Worm (Caenorhabditis elegans) whole organism, L3 larva: ENCODE results near the gene W01D2.6.

Source experiments
- R02D3.7 ChIP-seq: fragments of 150-350 bp; optimal IDR thresholded peaks from 2 replicates; lab custom pipeline; 2014; ENCODE audit warnings: missing biosample characterization, missing genetic modification characterization
- ZK546.5 ChIP-seq: sonication (generic microtip); optimal IDR thresholded peaks from 2 replicates; lab custom pipeline; 2017; ENCODE audit warnings: missing biosample characterization, missing genetic modification characterization
- aly-2 ChIP-seq: fragments of 150-350 bp; optimal IDR thresholded peaks from 2 replicates; lab custom pipeline; 2014; ENCODE audit warnings: missing biosample characterization, missing genetic modification characterization
- ama-1 ChIP-seq: fragments of 150-350 bp; optimal IDR thresholded peaks from 2 replicates; lab custom pipeline; 2018
- ceh-16 ChIP-seq: sonication (generic microtip); optimal IDR thresholded peaks from 2 replicates; lab custom pipeline; 2017; ENCODE audit warnings: missing biosample characterization, missing genetic modification characterization
- ceh-82 ChIP-seq: fragments of 150-350 bp; optimal IDR thresholded peaks from 2 replicates; lab custom pipeline; 2014; ENCODE audit warnings: missing biosample characterization, missing genetic modification characterization
- ceh-9 ChIP-seq: sonication (generic microtip); optimal IDR thresholded peaks from 2 replicates; lab custom pipeline; 2018; ENCODE audit warnings: missing biosample characterization, missing genetic modification characterization
- daf-12 ChIP-seq: fragments of 150-350 bp; optimal IDR thresholded peaks from 2 replicates; lab custom pipeline; 2014; ENCODE audit warnings: missing biosample characterization, missing genetic modification reagents, missing genetic modification characterization
- egl-5 ChIP-seq: fragments of 150-350 bp; optimal IDR thresholded peaks from 2 replicates; lab custom pipeline; 2017; ENCODE audit warnings: missing biosample characterization, missing genetic modification reagents, missing genetic modification characterization, inconsistent platforms
- elt-1 ChIP-seq: fragments of 150-350 bp; optimal IDR thresholded peaks from 2 replicates; lab custom pipeline; 2014; ENCODE audit warnings: missing biosample characterization, missing genetic modification characterization
- elt-2 ChIP-seq: sonication (generic microtip); optimal IDR thresholded peaks from 2 replicates; lab custom pipeline; 2016; ENCODE audit warnings: missing genetic modification reagents, mild to moderate bottlenecking, missing genetic modification characterization, missing compliant biosample characterization
- elt-3 ChIP-seq, 3 experiments: fragments of 150-350 bp in 1 of 3; sonication (generic microtip) in 2 of 3; optimal IDR thresholded peaks; 2 replicates in 2 of 3; 4 replicates in 1 of 3; lab custom pipeline; 2014 to 2017; ENCODE audit warnings: missing biosample characterization in 3 of 3, missing genetic modification characterization in 3 of 3
- eor-1 ChIP-seq, 2 experiments: fragments of 150-350 bp; optimal IDR thresholded peaks; 2 replicates each; lab custom pipeline; 2014 to 2018; ENCODE audit warnings: missing biosample characterization in 2 of 2, missing genetic modification characterization in 2 of 2
- fkh-10 ChIP-seq: sonication (generic microtip); optimal IDR thresholded peaks from 2 replicates; lab custom pipeline; 2017; ENCODE audit warnings: missing biosample characterization, missing genetic modification reagents, missing genetic modification characterization
- fkh-2 ChIP-seq: fragments of 150-350 bp; optimal IDR thresholded peaks from 2 replicates; lab custom pipeline; 2014; ENCODE audit warnings: missing biosample characterization, missing genetic modification reagents, missing genetic modification characterization
- hmg-11 ChIP-seq: sonication (generic microtip); optimal IDR thresholded peaks from 2 replicates; lab custom pipeline; 2016; ENCODE audit warnings: missing genetic modification characterization, missing compliant biosample characterization
- jun-1 ChIP-seq: fragments of 150-350 bp; optimal IDR thresholded peaks from 2 replicates; lab custom pipeline; 2014; ENCODE audit warnings: missing biosample characterization, missing genetic modification reagents, missing genetic modification characterization
- lin-15B ChIP-seq: fragments of 150-350 bp; optimal IDR thresholded peaks from 2 replicates; lab custom pipeline; 2014; ENCODE audit warnings: missing biosample characterization, missing genetic modification characterization
- lin-39 ChIP-seq: fragments of 150-350 bp; optimal IDR thresholded peaks from 2 replicates; lab custom pipeline; 2018; ENCODE audit warnings: missing biosample characterization, missing genetic modification reagents, missing genetic modification characterization
- lsy-12 ChIP-seq: sonication (generic microtip); optimal IDR thresholded peaks from 2 replicates; lab custom pipeline; 2016; ENCODE audit warnings: mild to moderate bottlenecking, missing genetic modification characterization, missing compliant biosample characterization
- mdl-1 ChIP-seq: fragments of 150-350 bp; optimal IDR thresholded peaks from 2 replicates; lab custom pipeline; 2014; ENCODE audit warnings: missing biosample characterization, missing genetic modification characterization
- mml-1 ChIP-seq: fragments of 150-350 bp; sonication (generic microtip); optimal IDR thresholded peaks from 3 replicates; lab custom pipeline; 2014; ENCODE audit warnings: missing biosample characterization, missing genetic modification characterization
- nfya-1 ChIP-seq: sonication (generic microtip); optimal IDR thresholded peaks from 2 replicates; lab custom pipeline; 2017; ENCODE audit warnings: missing genetic modification characterization, mild to moderate bottlenecking, missing compliant biosample characterization, antibody characterized with exemption, moderate library complexity; ENCODE audit not compliant: insufficient read depth
- nhr-11 ChIP-seq: fragments of 150-350 bp; optimal IDR thresholded peaks from 2 replicates; lab custom pipeline; 2014; ENCODE audit warnings: missing biosample characterization, missing genetic modification characterization
- nhr-12 ChIP-seq: fragments of 150-350 bp; optimal IDR thresholded peaks from 2 replicates; lab custom pipeline; 2014; ENCODE audit warnings: missing biosample characterization, missing genetic modification characterization
- nhr-23 ChIP-seq: fragments of 150-350 bp; optimal IDR thresholded peaks from 2 replicates; lab custom pipeline; 2014; ENCODE audit warnings: missing biosample characterization, missing genetic modification reagents, missing genetic modification characterization
- nhr-237 ChIP-seq: fragments of 150-350 bp; optimal IDR thresholded peaks from 2 replicates; lab custom pipeline; 2014; ENCODE audit warnings: missing biosample characterization, missing genetic modification characterization
- nhr-28 ChIP-seq: fragments of 150-350 bp; optimal IDR thresholded peaks from 2 replicates; lab custom pipeline; 2014; ENCODE audit warnings: missing biosample characterization, missing genetic modification characterization
- nhr-43 ChIP-seq: sonication (generic microtip); optimal IDR thresholded peaks from 2 replicates; lab custom pipeline; 2016; ENCODE audit warnings: mild to moderate bottlenecking, missing genetic modification characterization, missing compliant biosample characterization; ENCODE audit not compliant: poor library complexity, severe bottlenecking
- nhr-76 ChIP-seq: fragments of 150-350 bp; sonication (generic microtip); optimal IDR thresholded peaks from 5 replicates; lab custom pipeline; 2014; ENCODE audit warnings: missing biosample characterization, missing genetic modification characterization
- nhr-77 ChIP-seq: fragments of 150-350 bp; optimal IDR thresholded peaks from 2 replicates; lab custom pipeline; 2014; ENCODE audit warnings: missing biosample characterization, missing genetic modification characterization
- pha-4 ChIP-seq: fragments of 150-350 bp; optimal IDR thresholded peaks from 2 replicates; lab custom pipeline; 2014; ENCODE audit warnings: missing biosample characterization, missing genetic modification reagents, missing genetic modification characterization
- pqm-1 ChIP-seq: fragments of 150-350 bp; optimal IDR thresholded peaks from 2 replicates; lab custom pipeline; 2017; ENCODE audit warnings: missing biosample characterization, missing genetic modification characterization, inconsistent platforms
- sea-2 ChIP-seq: fragments of 150-350 bp; sonication (generic microtip); optimal IDR thresholded peaks from 4 replicates; lab custom pipeline; 2014; ENCODE audit warnings: missing biosample characterization, missing genetic modification reagents, missing genetic modification characterization
- skn-1 ChIP-seq: fragments of 150-350 bp; optimal IDR thresholded peaks from 2 replicates; lab custom pipeline; 2014; ENCODE audit warnings: missing biosample characterization, missing genetic modification characterization
- snpc-4 ChIP-seq: fragments of 150-350 bp; optimal IDR thresholded peaks from 2 replicates; lab custom pipeline; 2014; ENCODE audit warnings: missing biosample characterization, missing genetic modification characterization
- tbx-2 ChIP-seq: sonication (generic microtip); optimal IDR thresholded peaks from 2 replicates; lab custom pipeline; 2016; ENCODE audit warnings: mild to moderate bottlenecking, missing genetic modification characterization, missing compliant biosample characterization
- unc-39 ChIP-seq: sonication (generic microtip); optimal IDR thresholded peaks from 4 replicates; lab custom pipeline; 2017; ENCODE audit warnings: missing biosample characterization, missing genetic modification characterization
- unc-62 ChIP-seq: fragments of 150-350 bp; sonication (generic microtip); optimal IDR thresholded peaks from 4 replicates; lab custom pipeline; 2014; ENCODE audit warnings: missing biosample characterization, missing genetic modification reagents, missing genetic modification characterization
- zag-1 ChIP-seq: fragments of 150-350 bp; optimal IDR thresholded peaks from 2 replicates; lab custom pipeline; 2014; ENCODE audit warnings: missing biosample characterization, missing genetic modification characterization
- ztf-4 ChIP-seq: fragments of 150-350 bp; optimal IDR thresholded peaks from 2 replicates; lab custom pipeline; 2014; ENCODE audit warnings: missing biosample characterization, missing genetic modification characterization

The W01D2.6 gene

DNA sequence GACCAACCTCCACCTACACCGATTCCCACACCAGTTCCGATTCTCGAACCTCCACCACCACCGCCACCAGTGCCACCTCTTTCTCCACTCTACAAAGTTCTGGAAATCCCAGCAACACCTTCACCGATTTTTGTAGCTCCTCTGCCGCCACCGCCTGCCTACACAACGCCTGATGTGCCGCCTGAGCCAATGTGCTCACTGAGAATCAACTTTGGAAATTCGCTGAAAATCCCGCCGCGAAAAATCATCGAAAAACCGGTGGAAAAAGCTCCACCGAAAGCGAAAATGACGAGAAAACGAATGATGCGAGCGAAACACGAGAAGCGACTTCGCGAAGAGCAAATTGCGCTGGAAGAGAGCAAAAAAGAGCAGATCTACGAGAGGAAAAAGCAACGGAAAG, 28.9 kb upstream of the W01D2.6 start:
- TF ChIP-seq elt-2 (tag; lab: Kevin White, UChicago), result no peak
- no peak for TF ChIP-seq skn-1 (tag; lab: Kevin White, UChicago)
- TF ChIP-seq elt-1 (tag; lab: Kevin White, UChicago), result no peak
- TF ChIP-seq hmg-11 (tag; lab: Kevin White, UChicago), result no peak
- TF ChIP-seq nhr-76, result no peak
- no peak for TF ChIP-seq zag-1 (tag; lab: Kevin White, UChicago)
- TF ChIP-seq fkh-2 (tag; lab: Kevin White, UChicago), result no peak
- TF ChIP-seq sea-2 (GFP tag; lab: Kevin White, UChicago), result no peak
- no peak for TF ChIP-seq fkh-10
- TF ChIP-seq nhr-12 (tag; lab: Kevin White, UChicago), result no peak
- TF ChIP-seq nhr-77, result no peak
- no peak for TF ChIP-seq lin-15B
- TF ChIP-seq ceh-9, result no peak
- TF ChIP-seq ceh-16, result no peak

DNA sequence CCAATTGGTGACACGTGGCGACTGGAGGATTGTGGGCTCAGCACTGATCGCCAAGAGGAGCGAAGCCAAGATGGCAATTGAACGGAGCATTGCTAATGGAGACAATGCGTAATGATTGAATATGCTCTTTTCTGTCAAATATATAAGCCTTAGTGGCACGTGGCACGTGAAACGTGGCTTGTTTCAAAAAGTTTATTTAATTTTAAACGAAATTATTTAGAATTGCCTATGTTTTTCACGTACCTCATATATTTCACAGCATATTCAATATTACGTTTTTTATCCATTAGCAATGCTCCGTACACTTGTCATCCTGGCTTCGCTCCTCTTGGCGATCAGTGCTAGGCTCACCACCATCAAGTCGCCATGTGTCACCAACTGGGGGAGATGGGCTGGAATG, 22.9 kb upstream of the W01D2.6 start, which contains the start of gene Y54E2A.9:
Y54E2A.9 (minus strand) TSS at position 101 of the 400 bp plus-strand sequence.
- no peak for TF ChIP-seq ceh-16

DNA sequence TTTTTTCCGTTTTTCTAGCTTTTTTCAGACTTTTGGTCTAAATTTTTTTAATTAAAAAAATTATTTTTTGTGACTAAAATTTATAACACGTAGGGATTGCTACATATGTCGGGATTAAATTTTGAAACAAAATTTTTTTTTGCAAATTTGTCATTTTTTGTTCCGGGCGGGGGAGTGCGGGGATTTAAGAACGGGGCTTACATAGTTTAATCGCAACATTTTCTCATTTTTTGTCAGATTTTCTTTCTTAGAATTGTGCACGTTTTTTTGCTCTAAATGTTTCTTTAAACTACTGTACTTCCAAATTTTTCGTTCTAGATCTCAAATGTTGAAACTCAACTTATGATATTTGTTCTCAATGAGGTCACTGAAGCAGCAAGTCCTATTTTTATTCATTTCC, 18.0 kb upstream of the W01D2.6 start, which contains the start of gene Y54E2A.10:
Y54E2A.10 (plus strand) TSS at position 301 of the 400 bp plus-strand sequence.
- TF ChIP-seq daf-12 (no peak), lin-15B (no peak), zag-1 (tag; lab: Kevin White, UChicago) (no peak), tbx-2 (no peak), pqm-1 (tag; lab: Kevin White, UChicago) (no peak), nhr-237 (tag; lab: Kevin White, UChicago) (no peak), eor-1 (tag; optimal IDR thresholded peaks at IDR 0.05; lab: Kevin White, UChicago) (no peak), nhr-12 (tag; lab: Kevin White, UChicago) (no peak), ZK546.5 (no peak), mdl-1 (tag; lab: Kevin White, UChicago) (no peak), elt-3 (tag; optimal IDR thresholded peaks at IDR 0.05; lab: Kevin White, UChicago) (no peak), unc-62 (GFP tag; lab: Kevin White, UChicago) (no peak), pha-4 (tag; lab: Kevin White, UChicago) (no peak), aly-2 (tag; lab: Kevin White, UChicago) (no peak), R02D3.7 (no peak), nhr-77 (no peak)

DNA sequence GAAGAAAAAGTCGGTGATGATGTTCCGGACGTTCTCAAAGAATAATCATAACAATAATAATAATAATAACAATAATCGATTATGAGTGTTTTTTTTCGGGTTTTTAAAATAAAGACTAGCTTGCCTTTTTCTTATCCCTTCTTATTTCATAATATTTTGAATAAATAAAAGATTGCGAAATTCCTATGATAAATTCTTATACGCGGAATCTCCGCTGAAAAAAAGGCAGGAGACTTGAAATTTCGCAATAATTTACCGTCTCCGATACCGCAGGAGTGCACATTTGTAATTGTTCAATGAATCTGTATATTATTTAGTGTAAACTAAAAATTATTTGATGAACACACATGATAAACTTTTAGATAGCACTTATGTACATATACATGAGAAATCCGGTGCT, 16.3 kb upstream of the W01D2.6 start:
- no peak for TF ChIP-seq skn-1 (tag; lab: Kevin White, UChicago)
- no peak for TF ChIP-seq mdl-1 (tag; lab: Kevin White, UChicago)
- no peak for TF ChIP-seq jun-1 (tag; lab: Kevin White, UChicago)
- no peak for TF ChIP-seq nhr-12 (tag; lab: Kevin White, UChicago)
- no peak for TF ChIP-seq nhr-11 (tag; lab: Kevin White, UChicago)
- no peak for TF ChIP-seq nhr-28
- no peak for TF ChIP-seq lin-15B
- TF ChIP-seq ceh-16, result no peak
- TF ChIP-seq ztf-4 (tag; lab: Kevin White, UChicago), result no peak
- no peak for TF ChIP-seq tbx-2

DNA sequence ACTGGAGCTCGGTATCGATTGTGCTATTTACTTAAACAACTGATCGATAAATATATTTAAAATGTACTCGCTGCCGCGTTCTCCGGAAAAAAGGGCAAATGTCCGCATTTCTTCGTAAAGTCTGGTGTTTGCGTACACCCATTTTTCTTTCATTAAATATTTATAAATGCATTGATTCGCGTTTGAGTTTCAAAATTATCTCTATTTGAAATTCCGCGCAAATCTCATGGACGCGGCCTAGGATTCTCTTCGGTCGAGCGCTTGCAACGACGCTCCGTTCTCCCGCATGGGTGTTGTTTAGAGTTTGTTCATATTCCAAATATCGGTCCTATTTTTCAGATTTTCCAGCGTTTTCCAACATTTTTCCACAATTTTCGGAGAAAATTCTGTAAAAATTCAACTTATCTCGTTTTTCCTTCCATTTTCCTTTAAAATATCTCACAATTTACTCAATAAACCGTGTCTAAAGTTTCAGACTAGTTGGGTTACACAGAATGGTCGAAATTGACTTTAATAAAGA, 13.8 kb upstream of the W01D2.6 start, which contains the start of gene eif-3.B:
eif-3.B (plus strand) TSS at position 470 of the 520 bp plus-strand sequence.
- TF ChIP-seq sea-2 (GFP tag; lab: Kevin White, UChicago), result no peak
- TF ChIP-seq unc-62 (GFP tag; lab: Kevin White, UChicago), result no peak
- peak; percentile 91 for TF ChIP-seq egl-5 (tag; lab: Kevin White, UChicago)
- TF ChIP-seq hmg-11 (tag; lab: Kevin White, UChicago), result peak; percentile 62
- peak; percentile 74 for TF ChIP-seq lsy-12 (tag; lab: Kevin White, UChicago)
- TF ChIP-seq pqm-1 (tag; lab: Kevin White, UChicago), result peak; percentile 14
- TF ChIP-seq snpc-4 (tag; lab: Kevin White, UChicago), result peak; percentile 96
- TF ChIP-seq nhr-28, result no peak
- no peak for TF ChIP-seq ama-1 (lab: Kevin White, UChicago)
- peak; percentile 98 for TF ChIP-seq pha-4 (tag; lab: Kevin White, UChicago)
- no peak for TF ChIP-seq zag-1 (tag; lab: Kevin White, UChicago)
- TF ChIP-seq elt-1 (tag; lab: Kevin White, UChicago), result no peak
- TF ChIP-seq jun-1 (tag; lab: Kevin White, UChicago), result peak; percentile 63
- TF ChIP-seq R02D3.7, result peak; percentile 70
- no peak for TF ChIP-seq daf-12
- TF ChIP-seq lin-15B, result peak; percentile 96
- TF ChIP-seq ZK546.5, result no peak
- TF ChIP-seq nhr-77, result peak; percentile 85
- TF ChIP-seq elt-2 (tag; lab: Kevin White, UChicago), result peak; percentile 60
- peak; percentile 55 for TF ChIP-seq fkh-10
- TF ChIP-seq nfya-1, result peak; percentile 94
- TF ChIP-seq lin-39, result peak; percentile 83
- peak; percentile 92 for TF ChIP-seq nhr-23
- TF ChIP-seq nhr-43 (tag; lab: Kevin White, UChicago), result peak; percentile 91
- no peak for TF ChIP-seq ceh-16
- peak; percentile 31 for TF ChIP-seq ztf-4 (tag; lab: Kevin White, UChicago)
- no peak for TF ChIP-seq eor-1 (tag; optimal IDR thresholded peaks at IDR 0.05; lab: Kevin White, UChicago)
- no peak for TF ChIP-seq nhr-11 (tag; lab: Kevin White, UChicago)
- TF ChIP-seq tbx-2, result peak; percentile 59
- no peak for TF ChIP-seq mml-1 (tag; lab: Kevin White, UChicago)
- TF ChIP-seq mdl-1 (tag; lab: Kevin White, UChicago), result no peak
- no peak for TF ChIP-seq ceh-9
- no peak for TF ChIP-seq aly-2 (tag; lab: Kevin White, UChicago)
- peak; percentile 63 for TF ChIP-seq ceh-82
- no peak for TF ChIP-seq unc-39 (tag; lab: Kevin White, UChicago)
